Fruit fly (Drosophila melanogaster) Kc167 (cell line): ENCODE measurements around the gene Tk.

Experiments used
- Myc ChIP-seq: fragments of >200 bp; optimal IDR thresholded peaks from 2 replicates; lab custom pipeline; 2017; ENCODE audit warnings: missing external identifiers
- Sin3A ChIP-seq: fragments of >200 bp; optimal IDR thresholded peaks from 2 replicates; lab custom pipeline; 2018; ENCODE audit warnings: missing external identifiers
- h ChIP-seq: fragments of >200 bp; optimal IDR thresholded peaks from 3 replicates; lab custom pipeline; 2018; ENCODE audit warnings: missing external identifiers
- insv ChIP-seq: fragments of >200 bp; optimal IDR thresholded peaks from 3 replicates; lab custom pipeline; 2018; ENCODE audit warnings: missing external identifiers
- psq ChIP-seq: fragments of >200 bp; optimal IDR thresholded peaks from 2 replicates; lab custom pipeline; 2017; ENCODE audit warnings: missing external identifiers
- ttk ChIP-seq: sonication (Bioruptor generic); optimal IDR thresholded peaks from 2 replicates; lab custom pipeline; 2017; ENCODE audit warnings: missing external identifiers

- no peak for TF ChIP-seq ttk (lab: Kevin White, UChicago)
- TF ChIP-seq h: no peak
- TF ChIP-seq Sin3A (lab: Kevin White, UChicago): no peak
- no peak for TF ChIP-seq insv (lab: Kevin White, UChicago)
- TF ChIP-seq psq (lab: Kevin White, UChicago): no peak
- no peak for TF ChIP-seq Myc
Observed at dm6 chr3R:11976556-11977335, 28.5 kb downstream of the Tk start, which contains the start of gene CG10005.
